Fruit fly (Drosophila melanogaster): ENCODE results near the gene arx.

dm6 chr3L:18898086-18898470 lies 3.3 kb downstream of the arx start, which contains the start of gene CG3902:
- TF ChIP-seq psq (optimal IDR thresholded peaks at IDR 0.05) (no peak), h (optimal IDR thresholded peaks at IDR 0.05) (no peak), Sin3A (optimal IDR thresholded peaks at IDR 0.05) (no peak), Myc (optimal IDR thresholded peaks at IDR 0.05) (no peak)
